Worm (Caenorhabditis elegans) whole organism, midembryonic: Measurements from ENCODE around the gene ZC449.2.

ENCODE experiments used
- T22C8.4 ChIP-seq: fragments of 200-800 bp; sonication (Bioruptor generic); IDR thresholded peaks from 2 replicates; pipeline ENCODE4 v1.3.6; 2022; ENCODE audit warnings: missing genetic modification characterization, missing compliant biosample characterization
- flt-1 ChIP-seq: fragments of 200-800 bp; sonication (Bioruptor generic); IDR thresholded peaks from 2 replicates; pipeline ENCODE4 v1.3.6; 2022; ENCODE audit warnings: missing genetic modification characterization, missing compliant biosample characterization
- klf-2 ChIP-seq: fragments of 200-800 bp; sonication (Bioruptor generic); conservative IDR thresholded peaks from 2 replicates; pipeline ENCODE4 v1.3.6; 2022; ENCODE audit warnings: missing genetic modification reagents, missing genetic modification characterization, missing compliant biosample characterization
- med-1 ChIP-seq: sonication (generic microtip); optimal IDR thresholded peaks from 2 replicates; lab custom pipeline; 2017; ENCODE audit warnings: missing genetic modification characterization, mild to moderate bottlenecking, missing compliant biosample characterization, antibody characterized with exemption, missing genetic modification reagents; ENCODE audit not compliant: insufficient read depth
- ref-1 ChIP-seq: fragments of 200-800 bp; sonication (Bioruptor generic); conservative IDR thresholded peaks from 2 replicates; pipeline ENCODE4 v1.3.6; 2022; ENCODE audit warnings: missing genetic modification reagents, missing genetic modification characterization, missing compliant biosample characterization
- ztf-23 ChIP-seq: fragments of 200-800 bp; sonication (Bioruptor generic); IDR thresholded peaks from 2 replicates; pipeline ENCODE4 v1.3.6; 2022; ENCODE audit warnings: missing genetic modification reagents, missing genetic modification characterization, missing compliant biosample characterization

ce11 chrX:4981059-4981458, 40.0 kb upstream of the ZC449.2 start:
- TF ChIP-seq med-1 (no peak), ztf-23 (GFP tag; lab: Robert Waterston, UW) (no peak), flt-1 (GFP tag; lab: Robert Waterston, UW) (no peak), ref-1 (GFP tag; lab: Robert Waterston, UW) (no peak), T22C8.4 (GFP tag; lab: Robert Waterston, UW) (no peak), klf-2 (no peak)
